Worm (Caenorhabditis elegans) whole organism, late embryonic: ENCODE measurements around the gene lact-2.

Experiments
- C08G9.2 ChIP-seq: sonication (generic microtip); optimal IDR thresholded peaks from 2 replicates; lab custom pipeline; 2016; ENCODE audit warnings: mild to moderate bottlenecking, missing genetic modification characterization, moderate library complexity, missing compliant biosample characterization
- F13H6.1 ChIP-seq: sonication (generic microtip); optimal IDR thresholded peaks from 2 replicates; lab custom pipeline; 2016; ENCODE audit warnings: missing genetic modification characterization, missing compliant biosample characterization
- K09A11.1 ChIP-seq: sonication (generic microtip); optimal IDR thresholded peaks from 2 replicates; lab custom pipeline; 2017; ENCODE audit warnings: antibody characterized with exemption, mild to moderate bottlenecking, missing genetic modification characterization, missing compliant biosample characterization; ENCODE audit not compliant: insufficient read depth
- Y22D7AL.16 ChIP-seq: sonication (generic microtip); optimal IDR thresholded peaks from 2 replicates; lab custom pipeline; 2016; ENCODE audit warnings: missing genetic modification characterization, missing compliant biosample characterization
- ahr-1 ChIP-seq: sonication (generic microtip); optimal IDR thresholded peaks from 2 replicates; lab custom pipeline; 2016; ENCODE audit warnings: missing genetic modification characterization, missing compliant biosample characterization
- ama-1 ChIP-seq: fragments of 150-350 bp; optimal IDR thresholded peaks from 2 replicates; lab custom pipeline; 2014
- ceh-14 ChIP-seq: sonication (generic microtip); optimal IDR thresholded peaks from 2 replicates; lab custom pipeline; 2016; ENCODE audit warnings: missing genotype, missing genetic modification characterization, missing compliant biosample characterization
- ceh-18 ChIP-seq: sonication (generic microtip); optimal IDR thresholded peaks from 2 replicates; lab custom pipeline; 2016; ENCODE audit warnings: missing genetic modification characterization, missing compliant biosample characterization
- ceh-19 ChIP-seq: fragments of 200-800 bp; sonication (Bioruptor generic); optimal IDR thresholded peaks from 2 replicates; lab custom pipeline; 2018; ENCODE audit warnings: mild to moderate bottlenecking, missing genetic modification characterization, missing compliant biosample characterization
- ceh-2 ChIP-seq: sonication (generic microtip); optimal IDR thresholded peaks from 2 replicates; lab custom pipeline; 2016; ENCODE audit warnings: missing genotype, missing genetic modification characterization, missing compliant biosample characterization
- ceh-30 ChIP-seq: fragments of 150-350 bp; optimal IDR thresholded peaks from 2 replicates; lab custom pipeline; 2014; ENCODE audit warnings: missing biosample characterization, missing genetic modification characterization
- ceh-31 ChIP-seq: sonication (generic microtip); optimal IDR thresholded peaks from 2 replicates; lab custom pipeline; 2016; ENCODE audit warnings: missing genetic modification characterization, missing compliant biosample characterization
- ceh-45 ChIP-seq: fragments of 200-800 bp; sonication (Bioruptor generic); IDR thresholded peaks from 2 replicates; pipeline ENCODE4 v1.3.6; 2022; ENCODE audit warnings: missing genetic modification reagents, missing genetic modification characterization, missing compliant biosample characterization
- ceh-48 ChIP-seq: sonication (generic microtip); optimal IDR thresholded peaks from 2 replicates; lab custom pipeline; 2016; ENCODE audit warnings: missing genetic modification characterization, inconsistent platforms, missing compliant biosample characterization
- ceh-6 ChIP-seq: fragments of 200-800 bp; sonication (Bioruptor generic); optimal IDR thresholded peaks from 2 replicates; lab custom pipeline; 2018; ENCODE audit warnings: mild to moderate bottlenecking, missing genetic modification characterization, missing compliant biosample characterization
- ceh-9 ChIP-seq: sonication (generic microtip); optimal IDR thresholded peaks from 2 replicates; lab custom pipeline; 2016; ENCODE audit warnings: mild to moderate bottlenecking, missing genetic modification characterization, inconsistent platforms, missing compliant biosample characterization
- che-1 ChIP-seq: sonication (generic microtip); optimal IDR thresholded peaks from 2 replicates; lab custom pipeline; 2016; ENCODE audit warnings: mild to moderate bottlenecking, missing genetic modification characterization, missing compliant biosample characterization
- dmd-4 ChIP-seq: sonication (generic microtip); optimal IDR thresholded peaks from 2 replicates; lab custom pipeline; 2016; ENCODE audit warnings: borderline replicate concordance, missing genetic modification characterization, missing compliant biosample characterization
- dve-1 ChIP-seq: sonication (generic microtip); optimal IDR thresholded peaks from 2 replicates; lab custom pipeline; 2017; ENCODE audit warnings: antibody characterized with exemption, mild to moderate bottlenecking, missing genetic modification characterization, missing compliant biosample characterization
- elt-2 ChIP-seq: sonication (generic microtip); optimal IDR thresholded peaks from 2 replicates; lab custom pipeline; 2016; ENCODE audit warnings: missing genetic modification reagents, missing genetic modification characterization, missing compliant biosample characterization
- eyg-1 ChIP-seq: sonication (generic microtip); optimal IDR thresholded peaks from 2 replicates; lab custom pipeline; 2016; ENCODE audit warnings: missing genotype, missing genetic modification characterization, missing compliant biosample characterization
- fax-1 ChIP-seq: sonication (generic microtip); optimal IDR thresholded peaks from 2 replicates; lab custom pipeline; 2016; ENCODE audit warnings: missing genotype, missing genetic modification characterization, missing compliant biosample characterization
- fkh-6 ChIP-seq: sonication (generic microtip); optimal IDR thresholded peaks from 2 replicates; lab custom pipeline; 2016; ENCODE audit warnings: missing genetic modification characterization, missing compliant biosample characterization
- hlh-15 ChIP-seq: sonication (generic microtip); optimal IDR thresholded peaks from 2 replicates; lab custom pipeline; 2016; ENCODE audit warnings: missing genetic modification characterization, missing compliant biosample characterization
- hlh-6 ChIP-seq: sonication (generic microtip); optimal IDR thresholded peaks from 2 replicates; lab custom pipeline; 2016; ENCODE audit warnings: missing genotype, missing genetic modification characterization, missing compliant biosample characterization
- hlh-8 ChIP-seq: sonication (generic microtip); optimal IDR thresholded peaks from 2 replicates; lab custom pipeline; 2016; ENCODE audit warnings: missing genotype, missing genetic modification characterization, missing compliant biosample characterization
- lin-11 ChIP-seq: fragments of 200-800 bp; sonication (Bioruptor generic); optimal IDR thresholded peaks from 2 replicates; lab custom pipeline; 2018; ENCODE audit warnings: mild to moderate bottlenecking, missing genetic modification characterization, missing compliant biosample characterization
- nhr-11 ChIP-seq: fragments of 150-350 bp; optimal IDR thresholded peaks from 2 replicates; lab custom pipeline; 2014; ENCODE audit warnings: missing biosample characterization, missing genetic modification characterization
- nhr-232 ChIP-seq: sonication (generic microtip); optimal IDR thresholded peaks from 2 replicates; lab custom pipeline; 2016; ENCODE audit warnings: missing genetic modification characterization, missing compliant biosample characterization
- pha-2 ChIP-seq: sonication (generic microtip); optimal IDR thresholded peaks from 2 replicates; lab custom pipeline; 2017; ENCODE audit warnings: mild to moderate bottlenecking, missing genetic modification characterization, missing compliant biosample characterization
- pros-1 ChIP-seq: fragments of 150-350 bp; optimal IDR thresholded peaks from 2 replicates; lab custom pipeline; 2014; ENCODE audit warnings: missing biosample characterization, missing genetic modification reagents, missing genetic modification characterization
- ref-2 ChIP-seq: sonication (generic microtip); optimal IDR thresholded peaks from 2 replicates; lab custom pipeline; 2016; ENCODE audit warnings: missing genetic modification characterization, missing compliant biosample characterization
- tbx-2 ChIP-seq: sonication (generic microtip); optimal IDR thresholded peaks from 2 replicates; lab custom pipeline; 2016; ENCODE audit warnings: missing genetic modification characterization, missing compliant biosample characterization
- tbx-7 ChIP-seq: sonication (generic microtip); optimal IDR thresholded peaks from 2 replicates; lab custom pipeline; 2016; ENCODE audit warnings: missing genotype, missing genetic modification characterization, missing compliant biosample characterization
- unc-86 ChIP-seq: sonication (generic microtip); optimal IDR thresholded peaks from 2 replicates; lab custom pipeline; 2016; ENCODE audit warnings: missing genetic modification characterization, missing compliant biosample characterization
- ztf-16 ChIP-seq: sonication (generic microtip); optimal IDR thresholded peaks from 2 replicates; lab custom pipeline; 2017; ENCODE audit warnings: missing genetic modification characterization, missing compliant biosample characterization

lact-2 gene

DNA sequence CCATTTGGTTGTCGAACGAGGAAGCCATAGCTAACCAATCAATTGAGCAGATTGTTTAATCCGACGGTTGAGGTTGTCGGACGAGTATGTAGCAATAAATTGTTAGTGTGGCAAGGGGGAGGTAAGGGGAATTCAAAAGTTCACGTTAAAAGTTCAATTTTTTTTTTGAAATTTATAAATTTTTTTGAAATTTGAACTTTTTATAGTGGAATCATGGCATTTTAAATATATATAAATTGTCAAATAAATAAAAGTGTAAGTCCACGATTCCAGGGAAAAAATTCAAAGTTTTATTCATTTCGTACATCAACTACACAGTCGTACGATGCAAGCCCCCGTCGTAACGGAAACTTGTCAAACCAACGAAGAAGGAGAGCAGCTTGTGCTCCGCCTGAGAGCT is 13.7 kb downstream of the lact-2 start, which contains the start of the genes ZK945.7 and ZK945.8:
Gene ZK945.7, minus strand, starts transcription at position 101 of the 400 bp plus-strand sequence.
Gene ZK945.8, plus strand, starts transcription at position 275 of the 400 bp plus-strand sequence.
- no peak for TF ChIP-seq che-1
- no peak for TF ChIP-seq ceh-9 (tag; lab: Kevin White, UChicago)
- no peak for TF ChIP-seq ceh-30 (tag; lab: Kevin White, UChicago)
- TF ChIP-seq nhr-11 (tag; lab: Kevin White, UChicago): no peak

DNA sequence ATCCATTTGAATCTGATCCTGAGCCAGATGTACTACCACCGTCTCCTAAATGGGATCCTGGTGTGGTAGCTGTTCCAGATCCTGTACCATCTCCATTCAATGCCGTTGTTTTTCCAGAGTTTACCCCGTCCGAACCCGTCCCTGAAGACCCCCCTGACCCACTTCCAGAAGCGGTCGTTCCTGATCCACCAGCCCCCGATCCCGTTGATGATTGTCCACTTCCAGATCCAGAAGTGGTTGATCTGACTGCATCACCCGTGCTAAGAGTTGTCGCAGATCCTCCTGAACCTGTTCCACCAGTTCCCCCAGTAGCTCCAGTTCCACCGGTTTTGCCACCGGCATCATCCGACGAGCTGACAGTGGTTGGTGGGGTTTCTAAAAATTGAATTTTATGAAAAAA is 22.0 kb downstream of the lact-2 start:
- TF ChIP-seq eyg-1 (tag; lab: Kevin White, UChicago) (no peak), dve-1 (tag; lab: Kevin White, UChicago) (no peak), ztf-16 (tag; lab: Kevin White, UChicago) (no peak), ceh-2 (tag; lab: Kevin White, UChicago) (no peak), pha-2 (tag; lab: Kevin White, UChicago) (no peak), ceh-18 (no peak), K09A11.1 (tag; lab: Kevin White, UChicago) (no peak), fax-1 (tag; lab: Kevin White, UChicago) (no peak), dmd-4 (no peak), ahr-1 (tag; lab: Kevin White, UChicago) (no peak), ref-2 (tag; lab: Kevin White, UChicago) (no peak), ceh-6 (GFP tag; lab: Kevin White, UChicago) (no peak)

DNA sequence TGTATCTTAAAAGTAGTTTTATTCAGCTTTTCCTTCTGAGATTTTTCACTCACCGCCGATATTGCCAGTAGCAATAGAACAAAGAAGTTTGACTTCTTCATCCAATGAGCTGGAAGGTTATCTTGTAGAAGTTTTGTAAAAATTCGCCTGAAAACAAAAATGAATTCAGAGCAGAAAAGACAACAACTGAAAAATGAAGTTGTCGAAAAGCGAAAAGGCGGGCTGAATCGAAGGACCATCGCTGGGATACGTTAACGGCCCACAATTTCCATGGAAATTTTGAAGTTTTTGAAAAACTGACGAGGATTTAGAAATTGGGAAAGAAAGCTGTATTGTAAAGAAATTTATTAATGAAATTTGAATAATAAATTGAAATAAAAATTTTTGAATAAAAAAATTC is 27.1 kb downstream of the lact-2 start, which contains the start of gene lov-1:
Gene lov-1, minus strand, starts transcription at position 101 of the 400 bp plus-strand sequence.
- TF ChIP-seq ceh-45 (GFP tag; lab: Robert Waterston, UW) (no peak), hlh-6 (tag; lab: Kevin White, UChicago) (no peak), ceh-9 (tag; lab: Kevin White, UChicago) (no peak), ceh-19 (no peak), lin-11 (no peak), ceh-48 (no peak), pha-2 (tag; lab: Kevin White, UChicago) (no peak)

DNA sequence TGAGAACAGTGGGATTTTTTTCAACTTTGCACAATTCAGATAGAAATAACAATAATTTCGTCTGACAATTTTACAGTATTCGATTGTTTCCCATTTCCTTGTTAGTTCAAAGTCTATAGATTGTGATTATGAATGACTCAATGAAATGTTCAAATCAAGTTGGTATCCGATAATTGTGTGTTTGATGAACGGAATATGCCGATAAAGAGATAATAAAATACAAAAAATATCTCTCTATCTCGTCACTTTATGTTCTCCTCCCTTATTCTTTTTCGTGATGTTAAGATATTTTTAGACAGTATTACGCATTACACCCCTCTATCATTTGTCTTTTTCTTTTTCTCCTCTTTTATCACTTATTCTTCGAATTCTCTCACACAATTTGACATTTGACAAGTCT is 27.8 kb downstream of the lact-2 start, which contains the start of gene F27E5.7:
Gene F27E5.7, plus strand, starts transcription at position 301 of the 400 bp plus-strand sequence.
- no peak for TF ChIP-seq nhr-232 (tag; lab: Kevin White, UChicago)
- TF ChIP-seq ceh-14 (tag; lab: Kevin White, UChicago): no peak
- TF ChIP-seq unc-86: no peak
- no peak for TF ChIP-seq ahr-1 (tag; lab: Kevin White, UChicago)
- TF ChIP-seq fkh-6 (tag; lab: Kevin White, UChicago): no peak
- TF ChIP-seq elt-2 (tag; lab: Kevin White, UChicago): no peak
- TF ChIP-seq dmd-4: no peak
- TF ChIP-seq ama-1: no peak
- no peak for TF ChIP-seq Y22D7AL.16
- TF ChIP-seq tbx-2 (tag; lab: Kevin White, UChicago): no peak

DNA sequence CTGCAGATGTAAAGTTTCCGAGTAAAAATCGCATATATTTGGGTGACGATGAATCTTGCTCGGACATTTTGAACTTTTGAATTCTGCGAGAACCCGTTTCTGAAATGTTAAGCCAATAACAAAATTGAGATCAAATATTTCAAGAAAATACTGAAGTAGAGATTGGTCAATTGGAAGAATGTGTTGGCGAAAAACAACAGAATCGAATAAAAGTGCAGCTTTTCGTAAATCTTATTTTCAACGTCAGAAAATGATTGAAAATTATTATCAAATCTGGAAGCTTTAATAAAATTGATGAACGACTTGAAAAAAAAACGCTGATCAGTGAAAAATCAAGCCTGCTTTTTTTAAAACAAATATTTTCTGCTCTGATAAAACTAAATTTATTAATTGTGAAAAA is 32.7 kb downstream of the lact-2 start, which contains the start of gene F27E5.8:
Gene F27E5.8, minus strand, starts transcription at position 101 of the 400 bp plus-strand sequence.
- TF ChIP-seq ceh-14 (tag; lab: Kevin White, UChicago): no peak
- TF ChIP-seq ceh-18: no peak
- no peak for TF ChIP-seq K09A11.1 (tag; lab: Kevin White, UChicago)
- TF ChIP-seq hlh-8: no peak
- TF ChIP-seq tbx-7: no peak
- no peak for TF ChIP-seq ceh-31
- TF ChIP-seq F13H6.1 (tag; lab: Kevin White, UChicago): no peak
- TF ChIP-seq ceh-45 (GFP tag; lab: Robert Waterston, UW): no peak
- TF ChIP-seq, all 69 proteins: peak for 0

DNA sequence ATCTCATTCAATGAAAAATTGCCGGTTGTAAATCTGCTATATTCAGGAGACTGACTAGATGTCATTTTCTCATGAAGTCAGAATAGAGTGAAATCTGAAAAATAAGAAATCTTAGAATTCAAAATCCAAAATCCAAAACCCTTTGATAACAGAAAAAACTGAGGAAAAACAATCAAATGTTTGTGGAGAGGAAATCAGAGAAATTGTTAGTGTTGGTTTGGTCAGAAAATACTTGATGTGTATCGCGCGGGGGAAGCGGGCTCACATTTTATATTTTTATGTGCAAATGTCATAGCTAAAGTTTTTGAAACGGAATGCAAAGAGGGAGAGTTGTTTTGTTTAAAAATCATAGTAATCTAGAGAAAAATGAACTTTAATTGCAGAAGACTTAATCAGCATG is 37.1 kb downstream of the lact-2 start, which contains the start of gene F27E5.5:
Gene F27E5.5, minus strand, starts transcription at position 101 of the 400 bp plus-strand sequence.
- TF ChIP-seq C08G9.2 (tag; lab: Kevin White, UChicago): no peak
- no peak for TF ChIP-seq F13H6.1 (tag; lab: Kevin White, UChicago)
- no peak for TF ChIP-seq ceh-9 (tag; lab: Kevin White, UChicago)
- no peak for TF ChIP-seq ceh-48
- TF ChIP-seq K09A11.1 (tag; lab: Kevin White, UChicago): no peak
- TF ChIP-seq pros-1 (tag; lab: Kevin White, UChicago): no peak
- TF ChIP-seq ref-2 (tag; lab: Kevin White, UChicago): no peak
- no peak for TF ChIP-seq nhr-232 (tag; lab: Kevin White, UChicago)
- TF ChIP-seq hlh-15: no peak
